Worm (Caenorhabditis elegans) whole organism, L2 larva: Measurements from ENCODE around the gene sto-3.

Experiments used
- R02D3.7 ChIP-seq: fragments of 150-350 bp; optimal IDR thresholded peaks from 2 replicates; lab custom pipeline; 2014; ENCODE audit warnings: missing biosample characterization, missing genetic modification characterization
- Y55F3AM.14 ChIP-seq: fragments of 200-800 bp; sonication (Bioruptor generic); optimal IDR thresholded peaks from 2 replicates; lab custom pipeline; 2018; ENCODE audit warnings: mild to moderate bottlenecking, missing genetic modification characterization, missing compliant biosample characterization
- ama-1 ChIP-seq: fragments of 150-350 bp; optimal IDR thresholded peaks from 2 replicates; lab custom pipeline; 2018; ENCODE audit warnings: inconsistent platforms
- blmp-1 ChIP-seq: sonication (generic microtip); optimal IDR thresholded peaks from 2 replicates; lab custom pipeline; 2017; ENCODE audit warnings: missing genetic modification characterization, mild to moderate bottlenecking, missing compliant biosample characterization, antibody characterized with exemption, moderate library complexity; ENCODE audit not compliant: insufficient read depth
- ceh-16 ChIP-seq: fragments of 150-350 bp; optimal IDR thresholded peaks from 2 replicates; lab custom pipeline; 2014; ENCODE audit warnings: missing biosample characterization, missing genetic modification characterization
- dmd-4 ChIP-seq: sonication (generic microtip); optimal IDR thresholded peaks from 2 replicates; lab custom pipeline; 2017; ENCODE audit warnings: missing biosample characterization, missing genetic modification characterization
- egl-27 ChIP-seq: sonication (generic microtip); optimal IDR thresholded peaks from 3 replicates; lab custom pipeline; 2017; ENCODE audit warnings: missing biosample characterization, missing genetic modification reagents, missing genetic modification characterization
- lin-13 ChIP-seq: fragments of 150-350 bp; optimal IDR thresholded peaks from 2 replicates; lab custom pipeline; 2014; ENCODE audit warnings: missing biosample characterization, missing genetic modification reagents, missing genetic modification characterization
- lin-39 ChIP-seq: fragments of 150-350 bp; optimal IDR thresholded peaks from 2 replicates; lab custom pipeline; 2014; ENCODE audit warnings: missing biosample characterization, missing genetic modification reagents, missing genetic modification characterization
- mab-5 ChIP-seq: fragments of 150-350 bp; optimal IDR thresholded peaks from 2 replicates; lab custom pipeline; 2014; ENCODE audit warnings: missing biosample characterization, missing genetic modification characterization
- mbf-1 ChIP-seq: sonication (generic microtip); optimal IDR thresholded peaks from 2 replicates; lab custom pipeline; 2017; ENCODE audit warnings: missing biosample characterization, missing genetic modification characterization
- mdl-1 ChIP-seq, 2 experiments: fragments of 150-350 bp in 1 of 2; sonication (generic microtip) in 1 of 2; optimal IDR thresholded peaks; 2 replicates each; lab custom pipeline; 2017; ENCODE audit warnings: missing biosample characterization in 2 of 2, missing genetic modification characterization in 2 of 2
- nhr-11 ChIP-seq: fragments of 150-350 bp; optimal IDR thresholded peaks from 2 replicates; lab custom pipeline; 2014; ENCODE audit warnings: missing biosample characterization, missing genetic modification characterization
- nhr-12 ChIP-seq: fragments of 150-350 bp; optimal IDR thresholded peaks from 2 replicates; lab custom pipeline; 2014; ENCODE audit warnings: missing biosample characterization, missing genetic modification characterization
- nhr-129 ChIP-seq: fragments of 150-350 bp; optimal IDR thresholded peaks from 2 replicates; lab custom pipeline; 2014; ENCODE audit warnings: missing biosample characterization, missing genetic modification characterization
- nhr-21 ChIP-seq: fragments of 150-350 bp; optimal IDR thresholded peaks from 2 replicates; lab custom pipeline; 2014; ENCODE audit warnings: missing biosample characterization, missing genetic modification characterization
- nhr-237 ChIP-seq: fragments of 150-350 bp; optimal IDR thresholded peaks from 2 replicates; lab custom pipeline; 2014; ENCODE audit warnings: missing biosample characterization, missing genetic modification characterization
- nhr-25 ChIP-seq: fragments of 150-350 bp; sonication (generic microtip); optimal IDR thresholded peaks from 3 replicates; lab custom pipeline; 2014; ENCODE audit warnings: missing biosample characterization, missing genetic modification characterization
- nhr-6 ChIP-seq: fragments of 150-350 bp; optimal IDR thresholded peaks from 2 replicates; lab custom pipeline; 2014; ENCODE audit warnings: missing biosample characterization, missing genetic modification characterization
- nhr-77 ChIP-seq: fragments of 150-350 bp; optimal IDR thresholded peaks from 2 replicates; lab custom pipeline; 2014; ENCODE audit warnings: missing biosample characterization, missing genetic modification characterization
- sem-4 ChIP-seq: fragments of 150-350 bp; optimal IDR thresholded peaks from 2 replicates; lab custom pipeline; 2014; ENCODE audit warnings: missing biosample characterization, missing genetic modification reagents, missing genetic modification characterization
- skn-1 ChIP-seq: sonication (generic microtip); optimal IDR thresholded peaks from 2 replicates; lab custom pipeline; 2017; ENCODE audit warnings: missing biosample characterization, missing genetic modification characterization
- sma-3 ChIP-seq: sonication (generic microtip); optimal IDR thresholded peaks from 2 replicates; lab custom pipeline; 2016; ENCODE audit warnings: missing genetic modification reagents, missing genetic modification characterization, missing compliant biosample characterization
- snpc-4 ChIP-seq: fragments of 150-350 bp; optimal IDR thresholded peaks from 2 replicates; lab custom pipeline; 2014; ENCODE audit warnings: missing biosample characterization, missing genetic modification characterization
- unc-55 ChIP-seq: fragments of 150-350 bp; sonication (generic microtip); optimal IDR thresholded peaks from 3 replicates; lab custom pipeline; 2014; ENCODE audit warnings: missing biosample characterization, missing genetic modification reagents, missing genetic modification characterization
- unc-62 ChIP-seq: fragments of 150-350 bp; optimal IDR thresholded peaks from 2 replicates; lab custom pipeline; 2014; ENCODE audit warnings: missing biosample characterization, missing genetic modification reagents, missing genetic modification characterization
- zag-1 ChIP-seq: fragments of 150-350 bp; optimal IDR thresholded peaks from 2 replicates; lab custom pipeline; 2014; ENCODE audit warnings: missing biosample characterization, missing genetic modification characterization
- ztf-1 ChIP-seq: fragments of 200-800 bp; sonication (Bioruptor generic); conservative IDR thresholded peaks from 2 replicates; pipeline ENCODE4 v1.3.6; 2022; ENCODE audit warnings: missing genetic modification characterization, missing compliant biosample characterization
- ztf-11 ChIP-seq: sonication (generic microtip); optimal IDR thresholded peaks from 2 replicates; lab custom pipeline; 2017; ENCODE audit warnings: missing biosample characterization, missing genetic modification characterization
- ztf-4 ChIP-seq: fragments of 150-350 bp; optimal IDR thresholded peaks from 2 replicates; lab custom pipeline; 2014; ENCODE audit warnings: missing biosample characterization, missing genetic modification characterization

The sto-3 gene

DNA sequence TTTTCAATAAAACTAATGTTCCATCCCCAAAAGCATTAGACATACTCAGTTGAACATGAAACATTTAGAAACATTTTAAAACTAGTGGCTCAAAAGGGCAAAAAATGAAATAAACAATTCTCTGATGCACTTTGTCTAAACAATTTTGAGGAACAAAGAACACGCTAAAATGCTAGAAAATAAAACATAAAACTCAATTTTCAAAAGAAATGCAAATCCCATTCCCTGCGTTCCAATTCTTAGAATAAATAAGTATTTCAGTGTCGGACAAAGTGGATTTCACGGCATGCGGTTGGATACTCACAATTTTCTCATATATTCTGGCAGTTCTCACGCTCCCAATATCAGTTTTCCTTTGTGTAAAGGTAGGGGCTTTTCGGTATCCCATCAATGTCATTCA lies 11.4 kb upstream of the sto-3 start:
- TF ChIP-seq mbf-1 (no peak), nhr-12 (tag; lab: Kevin White, UChicago) (no peak), nhr-25 (no peak), nhr-237 (tag; lab: Kevin White, UChicago) (no peak), lin-39 (tag; lab: Kevin White, UChicago) (no peak), mdl-1 (tag; optimal IDR thresholded peaks at IDR 0.05; lab: Kevin White, UChicago) (no peak), egl-27 (tag; lab: Kevin White, UChicago) (no peak), skn-1 (no peak), unc-62 (GFP tag; lab: Kevin White, UChicago) (no peak), dmd-4 (tag; lab: Kevin White, UChicago) (no peak), nhr-21 (tag; lab: Kevin White, UChicago) (no peak), blmp-1 (no peak)

DNA sequence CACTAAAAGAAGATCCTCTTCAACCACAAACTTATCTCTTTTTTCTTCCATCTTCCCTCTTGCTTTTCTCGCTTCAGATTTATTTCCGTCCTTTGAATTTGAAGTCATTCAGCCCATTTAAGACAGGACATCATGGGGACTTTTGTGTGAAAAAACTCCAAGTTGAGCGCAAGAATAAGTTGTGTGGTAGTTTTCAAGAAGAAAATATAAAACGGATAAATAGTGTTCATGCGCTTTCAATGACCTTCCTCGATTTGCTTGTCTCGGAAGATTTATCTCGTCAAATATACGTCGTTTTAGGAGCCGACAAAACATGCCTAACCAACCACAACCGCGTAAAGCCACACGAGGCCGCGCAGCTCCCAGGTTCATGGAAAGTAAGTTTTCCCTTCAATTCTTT lies 10.2 kb upstream of the sto-3 start, which contains the start of gene sto-6:
TSS of gene sto-6 (plus strand) at position 301 of the 400 bp plus-strand sequence.
- TF ChIP-seq unc-62 (GFP tag; lab: Kevin White, UChicago) (no peak), sem-4 (no peak), ztf-11 (tag; lab: Kevin White, UChicago) (no peak), mbf-1 (no peak), Y55F3AM.14 (no peak), ztf-4 (tag; lab: Kevin White, UChicago) (no peak), ztf-1 (GFP tag; lab: Robert Waterston, UW) (no peak), nhr-6 (tag; lab: Kevin White, UChicago) (no peak), sma-3 (GFP tag; lab: Kevin White, UChicago) (no peak), egl-27 (tag; lab: Kevin White, UChicago) (no peak), zag-1 (no peak), dmd-4 (tag; lab: Kevin White, UChicago) (no peak)

DNA sequence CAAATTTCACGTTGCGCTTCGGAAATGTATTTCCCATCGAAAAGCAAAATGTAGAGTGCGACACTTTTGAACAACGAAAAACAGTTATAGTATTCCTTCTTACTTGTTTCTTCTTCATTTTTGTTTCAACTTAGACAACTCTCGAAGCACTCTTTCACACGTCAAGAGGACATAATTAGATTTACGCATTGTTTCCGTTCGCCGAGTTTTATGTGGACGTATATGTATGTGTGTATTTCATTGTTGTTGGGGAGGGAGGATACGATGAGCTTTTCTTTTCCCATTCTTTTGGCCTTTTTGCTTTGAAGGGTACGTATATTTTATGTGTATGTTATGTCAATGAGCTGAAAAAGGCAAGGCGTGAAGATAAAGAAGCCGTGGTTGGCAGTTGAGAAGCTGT lies 8.6 kb upstream of the sto-3 start:
- TF ChIP-seq unc-55 (GFP tag; lab: Kevin White, UChicago): no peak
- peak; percentile 27 for TF ChIP-seq zag-1
- TF ChIP-seq nhr-237 (tag; lab: Kevin White, UChicago): no peak

DNA sequence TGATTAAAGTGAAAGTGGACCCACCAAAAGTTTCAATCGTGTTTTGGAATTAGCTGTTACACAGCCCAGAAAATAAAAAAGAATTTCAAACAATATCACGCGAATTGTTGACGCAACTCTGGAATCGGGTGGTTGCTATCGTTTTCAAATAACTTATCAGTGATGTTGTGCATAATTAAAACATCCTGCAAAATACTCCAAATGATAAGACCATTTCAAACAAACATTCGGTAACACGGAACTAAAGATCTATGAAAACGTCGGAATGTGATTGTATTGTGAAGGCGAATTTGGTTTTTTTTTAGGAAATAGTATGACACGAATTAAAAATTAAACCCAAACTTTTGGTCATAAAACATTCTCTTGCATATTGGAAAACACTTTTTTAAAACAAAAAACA lies 6.7 kb upstream of the sto-3 start, which contains the start of gene spp-30:
TSS of gene spp-30 (minus strand) at position 101 of the 400 bp plus-strand sequence.
- no peak for TF ChIP-seq blmp-1
- TF ChIP-seq, all 48 proteins: peak for 0

DNA sequence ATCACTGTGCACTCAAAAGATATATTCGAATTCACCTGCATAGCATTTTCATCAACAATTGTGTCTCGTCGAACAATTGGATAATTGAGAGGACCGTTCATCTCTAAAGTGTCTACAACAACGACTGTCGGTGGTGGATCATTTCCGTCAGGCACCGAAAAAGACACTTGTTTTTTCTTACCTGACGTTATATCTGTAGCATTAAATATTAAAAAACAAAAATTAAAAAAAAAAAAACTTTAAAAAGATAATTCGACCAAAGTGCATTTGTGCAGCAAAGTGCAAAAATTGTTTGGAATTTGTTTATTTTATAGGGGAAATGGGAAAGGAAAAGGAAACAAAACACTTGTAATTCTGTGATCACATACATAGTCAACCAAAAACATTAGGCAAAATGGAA lies 5.1 kb upstream of the sto-3 start, which contains the start of gene twk-44:
TSS of gene twk-44 (minus strand) at position 101 of the 400 bp plus-strand sequence.
- no peak for TF ChIP-seq nhr-129 (tag; lab: Kevin White, UChicago)
- TF ChIP-seq lin-13: no peak
- no peak for TF ChIP-seq nhr-77
- TF ChIP-seq lin-39 (tag; lab: Kevin White, UChicago): no peak
- TF ChIP-seq R02D3.7 (tag; lab: Kevin White, UChicago): no peak
- no peak for TF ChIP-seq ztf-11 (tag; lab: Kevin White, UChicago)
- no peak for TF ChIP-seq nhr-237 (tag; lab: Kevin White, UChicago)
- no peak for TF ChIP-seq blmp-1

DNA sequence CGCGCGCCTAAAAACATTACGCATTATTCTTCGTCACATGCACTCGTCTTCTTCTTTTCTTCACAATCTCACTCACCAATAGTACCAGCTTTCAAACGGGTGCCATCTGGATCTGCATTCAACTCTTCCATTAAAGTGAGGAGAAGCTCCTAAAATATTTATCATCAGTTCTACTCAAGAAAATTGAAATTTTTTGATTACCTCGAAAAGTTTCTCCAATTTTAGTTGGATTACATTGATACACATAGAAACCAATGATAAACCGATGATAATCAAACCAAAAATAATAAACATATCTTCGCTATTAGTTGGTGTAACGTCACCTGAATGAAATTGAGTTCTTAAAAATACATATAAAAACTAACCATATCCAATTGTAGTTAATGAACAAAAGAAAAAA lies 2.7 kb upstream of the sto-3 start:
- TF ChIP-seq dmd-4 (tag; lab: Kevin White, UChicago) (no peak), skn-1 (no peak), unc-62 (GFP tag; lab: Kevin White, UChicago) (no peak), ama-1 (lab: Kevin White, UChicago) (no peak), ceh-16 (no peak), mab-5 (tag; lab: Kevin White, UChicago) (no peak)

DNA sequence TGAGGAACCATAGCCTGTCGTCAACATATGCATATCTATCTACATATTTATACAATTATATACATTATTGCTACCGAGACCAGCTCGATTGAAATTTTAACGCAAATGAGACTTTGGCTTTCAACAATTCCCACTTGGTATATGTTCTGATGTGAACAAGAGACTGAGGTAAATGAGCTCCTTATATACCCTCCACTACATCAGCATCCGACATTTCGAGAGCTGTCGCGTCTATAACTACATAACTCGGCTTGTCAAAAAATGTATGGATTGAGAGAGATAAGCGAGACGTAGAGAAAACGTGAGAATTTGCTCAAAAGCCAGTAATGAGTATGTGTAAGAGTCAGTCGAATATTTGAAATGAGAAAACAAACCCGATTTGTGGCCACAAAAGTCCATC lies 1.5 kb upstream of the sto-3 start:
- no peak for TF ChIP-seq nhr-11
- no peak for TF ChIP-seq nhr-6 (tag; lab: Kevin White, UChicago)
- TF ChIP-seq snpc-4 (tag; lab: Kevin White, UChicago): peak; percentile 79
- TF ChIP-seq mdl-1 (tag; optimal IDR thresholded peaks at IDR 0.05; lab: Kevin White, UChicago): no peak
